Fruit fly (Drosophila melanogaster): ENCODE results near the gene CG3847.

CG3847 gene

DNA sequence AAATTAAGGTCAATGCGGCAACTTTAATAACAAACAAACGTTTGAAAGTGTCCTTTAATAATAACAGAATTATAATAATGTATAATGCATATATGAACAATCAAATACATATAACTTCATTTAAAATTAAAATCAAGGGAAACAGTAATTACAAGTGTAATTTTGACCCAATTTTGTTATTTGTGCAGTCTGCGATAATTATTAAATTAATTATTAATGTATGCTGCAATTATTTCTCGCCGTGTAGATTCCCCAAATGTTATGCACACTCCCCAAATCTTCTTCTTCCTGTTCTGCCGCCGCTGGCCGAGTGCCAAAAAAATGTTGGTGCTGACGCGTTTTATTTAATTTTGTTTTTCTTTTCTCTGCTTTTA is 6.7 kb downstream of the CG3847 start (continued):
- TF ChIP-seq CG11504 (tag; optimal IDR thresholded peaks at IDR 0.05) (peak; percentile 93), MESR4 (GFP tag; optimal IDR thresholded peaks at IDR 0.05) (no peak), CG11696 (GFP tag; IDR thresholded peaks at IDR 0.05) (peak; percentile 63), Sin3A (optimal IDR thresholded peaks at IDR 0.05) (no peak), da (GFP tag; optimal IDR thresholded peaks at IDR 0.05) (no peak), CG7987 (GFP tag; optimal IDR thresholded peaks at IDR 0.05) (no peak), gsb-n (tag; optimal IDR thresholded peaks at IDR 0.05) (peak; percentile 85), hkb (optimal IDR thresholded peaks at IDR 0.05) (no peak), hkb (GFP tag; IDR thresholded peaks at IDR 0.05) (peak; percentile 85), ara (GFP tag; IDR thresholded peaks at IDR 0.05) (peak; percentile 78), bigmax (GFP tag; optimal IDR thresholded peaks at IDR 0.05) (no peak), CTCF (GFP tag; optimal IDR thresholded peaks at IDR 0.05) (peak; percentile 16), sens (GFP tag) (peak; percentile 87), Sox102F (GFP tag; optimal IDR thresholded peaks at IDR 0.05) (peak; percentile 89), E2f1 (GFP tag; IDR thresholded peaks at IDR 0.05) (peak; percentile 82), HmgZ (tag; optimal IDR thresholded peaks at IDR 0.05) (peak; percentile 81), ash1 (GFP tag; optimal IDR thresholded peaks at IDR 0.05) (no peak), Dfd (GFP tag; optimal IDR thresholded peaks at IDR 0.05) (peak in 1 of 2 experiments; percentile 70), CG32767 (GFP tag; IDR thresholded peaks at IDR 0.05) (peak; percentile 80), dpn (GFP tag; optimal IDR thresholded peaks at IDR 0.05) (peak; percentile 57 to 77), CG43689 (GFP tag; IDR thresholded peaks at IDR 0.05) (peak; percentile 49), Usf (GFP tag; optimal IDR thresholded peaks at IDR 0.05) (peak; percentile 65), CrebB (tag; optimal IDR thresholded peaks at IDR 0.05) (peak; percentile 73), Bgb (GFP tag; IDR thresholded peaks at IDR 0.05; ENCODE audit: partially characterized antibody) (no peak), aop (GFP tag; IDR thresholded peaks at IDR 0.05) (no peak), GATAe (GFP tag; conservative IDR thresholded peaks at IDR 0.05) (peak; percentile 31; the same call in 1 of the 2 replicates), CG10431 (GFP tag; optimal IDR thresholded peaks at IDR 0.05) (peak; percentile 70), zfh2 (GFP tag; optimal IDR thresholded peaks at IDR 0.05) (peak; percentile 26), CG4730 (GFP tag; IDR thresholded peaks at IDR 0.05) (peak; percentile 70), CG31224 (GFP tag; IDR thresholded peaks at IDR 0.05) (peak; percentile 69), knrl (GFP tag; IDR thresholded peaks at IDR 0.05; ENCODE audit: partially characterized antibody) (no peak), onecut (GFP tag; IDR thresholded peaks at IDR 0.05) (peak; percentile 48; the same call in 1 of the 2 replicates), CG11560 (tag; IDR thresholded peaks at IDR 0.05) (0 out of 3 replicates have a peak, but pooled peaks have one; percentile 64), Spps (tag; optimal IDR thresholded peaks at IDR 0.05) (peak; percentile 77), CG10267 (tag; optimal IDR thresholded peaks at IDR 0.05) (peak; percentile 83), jumu (GFP tag; optimal IDR thresholded peaks at IDR 0.05) (no peak), CG14710 (tag; optimal IDR thresholded peaks at IDR 0.05) (peak; percentile 91), Dip2 (GFP tag; IDR thresholded peaks at IDR 0.05) (no peak), CG4424 (GFP tag; optimal IDR thresholded peaks at IDR 0.05) (peak; percentile 84), lilli (GFP tag; optimal IDR thresholded peaks at IDR 0.05) (peak; percentile 44), croc (GFP tag; conservative IDR thresholded peaks at IDR 0.05) (peak; percentile 75), CG5953 (GFP tag; IDR thresholded peaks at IDR 0.05) (peak; percentile 76), NfI (GFP tag; optimal IDR thresholded peaks at IDR 0.05) (peak; percentile 82), ham (GFP tag; IDR thresholded peaks at IDR 0.05) (0 out of 2 replicates have a peak, but pooled peaks have one; percentile 40), Stat92E (GFP tag; optimal IDR thresholded peaks at IDR 0.05) (no peak), CG31441 (GFP tag; IDR thresholded peaks at IDR 0.05) (peak; percentile 97), Scr (GFP tag; IDR thresholded peaks at IDR 0.05; ENCODE audit: partially characterized antibody) (no peak), tx (GFP tag; optimal IDR thresholded peaks at IDR 0.05) (no peak), crp (GFP tag; optimal IDR thresholded peaks at IDR 0.05) (peak in 1 of 2 experiments; percentile 33), CG7357 (GFP tag; IDR thresholded peaks at IDR 0.05) (peak; percentile 69), CG10565 (GFP tag; optimal IDR thresholded peaks at IDR 0.05) (no peak), CG32772 (GFP tag; IDR thresholded peaks at IDR 0.05) (peak; percentile 73)
